Worm (Caenorhabditis elegans): ENCODE measurements around the gene cyn-3.

Gene cyn-3

ce11 chrV:15190903-15191302 is 1.2 kb downstream of the cyn-3 start, which contains the start of gene Y75B12B.11:
Gene Y75B12B.11 (plus strand): TSS chrV:15191296.
- TF ChIP-seq ztf-7 (tag; optimal IDR thresholded peaks at IDR 0.05), result peak; percentile 42
- TF ChIP-seq mxl-3 (GFP tag; optimal IDR thresholded peaks at IDR 0.05), result peak; percentile 81
- TF ChIP-seq mes-2 (tag; optimal IDR thresholded peaks at IDR 0.05; ENCODE audit: poor library complexity, severe bottlenecking), result peak; percentile 93
- peak; percentile 91 for TF ChIP-seq sdz-12 (GFP tag; optimal IDR thresholded peaks at IDR 0.05)
- TF ChIP-seq nhr-76 (tag; optimal IDR thresholded peaks at IDR 0.05), result no peak
- TF ChIP-seq ceh-32 (tag; optimal IDR thresholded peaks at IDR 0.05; ENCODE audit: poor library complexity), result peak; percentile 65
- peak; percentile 88 to 90 for TF ChIP-seq madf-5 (GFP tag; IDR thresholded peaks at IDR 0.05)
- peak; percentile 85 for TF ChIP-seq lin-29 (GFP tag; IDR thresholded peaks at IDR 0.05)
- TF ChIP-seq pqm-1 (tag; optimal IDR thresholded peaks at IDR 0.05), result peak; percentile 7
- no peak for TF ChIP-seq fos-1 (tag; optimal IDR thresholded peaks at IDR 0.05)
- no peak for TF ChIP-seq R02D3.7 (tag; optimal IDR thresholded peaks at IDR 0.05)
- TF ChIP-seq aha-1 (tag), result peak; percentile 98
- TF ChIP-seq nhr-77 (tag; optimal IDR thresholded peaks at IDR 0.05), result peak; percentile 58
- TF ChIP-seq set-16 (GFP tag; IDR thresholded peaks at IDR 0.05), result peak; percentile 85
- TF ChIP-seq hif-1 (tag; optimal IDR thresholded peaks at IDR 0.05), result peak; percentile 39 to 66
- TF ChIP-seq nhr-11 (tag; optimal IDR thresholded peaks at IDR 0.05), result peak; percentile 55
- peak in 1 of 2 experiments; percentile 79 for TF ChIP-seq lsy-2 (tag; optimal IDR thresholded peaks at IDR 0.05)
- no peak for TF ChIP-seq zag-1 (tag; optimal IDR thresholded peaks at IDR 0.05)
- no peak for TF ChIP-seq tag-97 (GFP tag; IDR thresholded peaks at IDR 0.05)
- TF ChIP-seq skn-1 (tag; optimal IDR thresholded peaks at IDR 0.05), result no peak
- TF ChIP-seq nhr-111 (GFP tag; optimal IDR thresholded peaks at IDR 0.05), result peak; percentile 98
- peak; percentile 88 to 98 for TF ChIP-seq daf-16 (GFP tag; optimal IDR thresholded peaks at IDR 0.05)
- TF ChIP-seq daf-16 (tag; optimal IDR thresholded peaks at IDR 0.05), result peak; percentile 84
- TF ChIP-seq nhr-28 (tag; optimal IDR thresholded peaks at IDR 0.05), result peak; percentile 23
- TF ChIP-seq lin-39 (tag; optimal IDR thresholded peaks at IDR 0.05), result no peak
- peak; percentile 45 for TF ChIP-seq zip-2 (tag; optimal IDR thresholded peaks at IDR 0.05)
- TF ChIP-seq lin-15B (tag; optimal IDR thresholded peaks at IDR 0.05), result peak; percentile 34
- peak; percentile 97 for TF ChIP-seq gei-8 (GFP tag; optimal IDR thresholded peaks at IDR 0.05)
- no peak for TF ChIP-seq ceh-82 (tag; optimal IDR thresholded peaks at IDR 0.05)
- TF ChIP-seq ama-1 (optimal IDR thresholded peaks at IDR 0.05), result peak; percentile 82
- TF ChIP-seq snpc-1.2 (GFP tag; IDR thresholded peaks at IDR 0.05), result peak; percentile 94
- peak; percentile 98 for TF ChIP-seq F44E2.7 (GFP tag; IDR thresholded peaks at IDR 0.05)
- TF ChIP-seq hlh-11 (tag; optimal IDR thresholded peaks at IDR 0.05), result peak; percentile 76
- peak; percentile 96 for TF ChIP-seq lin-38 (GFP tag; IDR thresholded peaks at IDR 0.05)
- peak; percentile 99 for TF ChIP-seq dmd-8 (GFP tag; IDR thresholded peaks at IDR 0.05)
- TF ChIP-seq hmg-1.1 (GFP tag; IDR thresholded peaks at IDR 0.05), result peak; percentile 92
- TF ChIP-seq aly-2 (tag; optimal IDR thresholded peaks at IDR 0.05), result peak; percentile 92
- TF ChIP-seq nhr-10 (tag; optimal IDR thresholded peaks at IDR 0.05), result peak; percentile 39
- peak; percentile 97 for TF ChIP-seq arid-1 (GFP tag; conservative IDR thresholded peaks at IDR 0.05)
- TF ChIP-seq Y105C5A.15 (GFP tag; IDR thresholded peaks at IDR 0.05), result peak; percentile 94
- no peak for TF ChIP-seq ceh-28 (tag; optimal IDR thresholded peaks at IDR 0.05)
- peak; percentile 93 for TF ChIP-seq lin-13 (GFP tag; optimal IDR thresholded peaks at IDR 0.05)
- TF ChIP-seq zfp-2 (tag; optimal IDR thresholded peaks at IDR 0.05), result peak; percentile 66
- TF ChIP-seq zip-11 (GFP tag; IDR thresholded peaks at IDR 0.05), result peak; percentile 88
- no peak for TF ChIP-seq ceh-62 (tag; optimal IDR thresholded peaks at IDR 0.05)
- peak; percentile 93 for TF ChIP-seq dve-1 (tag; optimal IDR thresholded peaks at IDR 0.05; ENCODE audit: insufficient read depth)
- TF ChIP-seq ceh-20 (GFP tag; IDR thresholded peaks at IDR 0.05), result peak; percentile 89
- no peak for TF ChIP-seq attf-4 (tag; optimal IDR thresholded peaks at IDR 0.05)
- TF ChIP-seq saeg-2 (GFP tag; IDR thresholded peaks at IDR 0.05), result peak; percentile 92
- no peak for TF ChIP-seq unc-39 (tag; optimal IDR thresholded peaks at IDR 0.05)
- peak; percentile 96 for TF ChIP-seq nhr-6 (tag; optimal IDR thresholded peaks at IDR 0.05)
- TF ChIP-seq mxl-2 (GFP tag; conservative IDR thresholded peaks at IDR 0.05), result peak; percentile 90
- TF ChIP-seq lir-3 (tag; optimal IDR thresholded peaks at IDR 0.05), result peak; percentile 88
- TF ChIP-seq zfp-3 (GFP tag; conservative IDR thresholded peaks at IDR 0.05), result peak; percentile 92
